Worm (Caenorhabditis elegans) whole organism, late embryonic: ENCODE measurements around the gene nlp-58.

Experiments
- C08G9.2 ChIP-seq: sonication (generic microtip); optimal IDR thresholded peaks from 2 replicates; lab custom pipeline; 2016; ENCODE audit warnings: mild to moderate bottlenecking, missing genetic modification characterization, moderate library complexity, missing compliant biosample characterization
- C38D4.7 ChIP-seq: fragments of 200-800 bp; sonication (Bioruptor generic); optimal IDR thresholded peaks from 2 replicates; lab custom pipeline; 2018; ENCODE audit warnings: mild to moderate bottlenecking, missing genetic modification characterization, moderate library complexity, missing compliant biosample characterization
- F13H6.1 ChIP-seq: sonication (generic microtip); optimal IDR thresholded peaks from 2 replicates; lab custom pipeline; 2016; ENCODE audit warnings: missing genetic modification characterization, missing compliant biosample characterization
- T23F11.4 ChIP-seq: fragments of 200-800 bp; sonication (Bioruptor generic); optimal IDR thresholded peaks from 2 replicates; lab custom pipeline; 2018; ENCODE audit warnings: mild to moderate bottlenecking, missing genetic modification characterization, missing compliant biosample characterization
- Y22D7AL.16 ChIP-seq: sonication (generic microtip); optimal IDR thresholded peaks from 2 replicates; lab custom pipeline; 2016; ENCODE audit warnings: missing genetic modification characterization, missing compliant biosample characterization
- ahr-1 ChIP-seq: sonication (generic microtip); optimal IDR thresholded peaks from 2 replicates; lab custom pipeline; 2016; ENCODE audit warnings: missing genetic modification characterization, missing compliant biosample characterization
- ceh-19 ChIP-seq: fragments of 200-800 bp; sonication (Bioruptor generic); optimal IDR thresholded peaks from 2 replicates; lab custom pipeline; 2018; ENCODE audit warnings: mild to moderate bottlenecking, missing genetic modification characterization, missing compliant biosample characterization
- ceh-22 ChIP-seq: sonication (generic microtip); optimal IDR thresholded peaks from 2 replicates; lab custom pipeline; 2017; ENCODE audit warnings: missing biosample characterization, missing genetic modification characterization
- ceh-24 ChIP-seq: sonication (generic microtip); optimal IDR thresholded peaks from 2 replicates; lab custom pipeline; 2016; ENCODE audit warnings: mild to moderate bottlenecking, missing genetic modification characterization, missing compliant biosample characterization
- ceh-30 ChIP-seq: fragments of 150-350 bp; optimal IDR thresholded peaks from 2 replicates; lab custom pipeline; 2014; ENCODE audit warnings: missing biosample characterization, missing genetic modification characterization
- ceh-31 ChIP-seq: sonication (generic microtip); optimal IDR thresholded peaks from 2 replicates; lab custom pipeline; 2016; ENCODE audit warnings: missing genetic modification characterization, missing compliant biosample characterization
- ceh-34 ChIP-seq: sonication (generic microtip); optimal IDR thresholded peaks from 2 replicates; lab custom pipeline; 2016; ENCODE audit warnings: mild to moderate bottlenecking, missing genetic modification characterization, missing compliant biosample characterization
- ceh-45 ChIP-seq: fragments of 200-800 bp; sonication (Bioruptor generic); IDR thresholded peaks from 2 replicates; pipeline ENCODE4 v1.3.6; 2022; ENCODE audit warnings: missing genetic modification reagents, missing genetic modification characterization, missing compliant biosample characterization
- ceh-48 ChIP-seq: sonication (generic microtip); optimal IDR thresholded peaks from 2 replicates; lab custom pipeline; 2016; ENCODE audit warnings: missing genetic modification characterization, inconsistent platforms, missing compliant biosample characterization
- ceh-9 ChIP-seq: sonication (generic microtip); optimal IDR thresholded peaks from 2 replicates; lab custom pipeline; 2016; ENCODE audit warnings: mild to moderate bottlenecking, missing genetic modification characterization, inconsistent platforms, missing compliant biosample characterization
- che-1 ChIP-seq: sonication (generic microtip); optimal IDR thresholded peaks from 2 replicates; lab custom pipeline; 2016; ENCODE audit warnings: mild to moderate bottlenecking, missing genetic modification characterization, missing compliant biosample characterization
- dmd-4 ChIP-seq: sonication (generic microtip); optimal IDR thresholded peaks from 2 replicates; lab custom pipeline; 2016; ENCODE audit warnings: borderline replicate concordance, missing genetic modification characterization, missing compliant biosample characterization
- elt-2 ChIP-seq: sonication (generic microtip); optimal IDR thresholded peaks from 2 replicates; lab custom pipeline; 2016; ENCODE audit warnings: missing genetic modification reagents, missing genetic modification characterization, missing compliant biosample characterization
- fkh-6 ChIP-seq: sonication (generic microtip); optimal IDR thresholded peaks from 2 replicates; lab custom pipeline; 2016; ENCODE audit warnings: missing genetic modification characterization, missing compliant biosample characterization
- gmeb-2 ChIP-seq: sonication (generic microtip); optimal IDR thresholded peaks from 2 replicates; lab custom pipeline; 2016; ENCODE audit warnings: missing genetic modification characterization, inconsistent platforms, missing compliant biosample characterization
- hlh-13 ChIP-seq: fragments of 200-800 bp; sonication (Bioruptor generic); optimal IDR thresholded peaks from 2 replicates; lab custom pipeline; 2018; ENCODE audit warnings: mild to moderate bottlenecking, missing genetic modification characterization, missing compliant biosample characterization
- hlh-15 ChIP-seq: sonication (generic microtip); optimal IDR thresholded peaks from 2 replicates; lab custom pipeline; 2016; ENCODE audit warnings: missing genetic modification characterization, missing compliant biosample characterization
- lim-6 ChIP-seq: sonication (generic microtip); optimal IDR thresholded peaks from 2 replicates; lab custom pipeline; 2016; ENCODE audit warnings: missing genetic modification characterization, missing compliant biosample characterization
- lin-11 ChIP-seq: fragments of 200-800 bp; sonication (Bioruptor generic); optimal IDR thresholded peaks from 2 replicates; lab custom pipeline; 2018; ENCODE audit warnings: mild to moderate bottlenecking, missing genetic modification characterization, missing compliant biosample characterization
- madf-2 ChIP-seq: sonication (generic microtip); optimal IDR thresholded peaks from 2 replicates; lab custom pipeline; 2017; ENCODE audit warnings: missing genetic modification characterization, missing compliant biosample characterization
- mec-3 ChIP-seq: sonication (generic microtip); optimal IDR thresholded peaks from 2 replicates; lab custom pipeline; 2016; ENCODE audit warnings: borderline replicate concordance, missing genetic modification characterization, missing compliant biosample characterization
- nfya-1 ChIP-seq: sonication (generic microtip); optimal IDR thresholded peaks from 2 replicates; lab custom pipeline; 2017; ENCODE audit warnings: missing genetic modification characterization, mild to moderate bottlenecking, missing compliant biosample characterization, antibody characterized with exemption, moderate library complexity
- nhr-11 ChIP-seq: fragments of 150-350 bp; optimal IDR thresholded peaks from 2 replicates; lab custom pipeline; 2014; ENCODE audit warnings: missing biosample characterization, missing genetic modification characterization
- nhr-232 ChIP-seq: sonication (generic microtip); optimal IDR thresholded peaks from 2 replicates; lab custom pipeline; 2016; ENCODE audit warnings: missing genetic modification characterization, missing compliant biosample characterization
- odd-2 ChIP-seq: sonication (generic microtip); optimal IDR thresholded peaks from 2 replicates; lab custom pipeline; 2017; ENCODE audit warnings: antibody characterized with exemption, mild to moderate bottlenecking, missing genetic modification characterization, missing compliant biosample characterization
- pax-1 ChIP-seq: fragments of 150-350 bp; optimal IDR thresholded peaks from 2 replicates; lab custom pipeline; 2014; ENCODE audit warnings: missing biosample characterization, missing genetic modification characterization
- pha-2 ChIP-seq: sonication (generic microtip); optimal IDR thresholded peaks from 2 replicates; lab custom pipeline; 2017; ENCODE audit warnings: mild to moderate bottlenecking, missing genetic modification characterization, missing compliant biosample characterization
- pqm-1 ChIP-seq: sonication (generic microtip); optimal IDR thresholded peaks from 2 replicates; lab custom pipeline; 2016; ENCODE audit warnings: missing genetic modification characterization, missing compliant biosample characterization
- pros-1 ChIP-seq: fragments of 150-350 bp; optimal IDR thresholded peaks from 2 replicates; lab custom pipeline; 2014; ENCODE audit warnings: missing biosample characterization, missing genetic modification reagents, missing genetic modification characterization
- ref-2 ChIP-seq: sonication (generic microtip); optimal IDR thresholded peaks from 2 replicates; lab custom pipeline; 2016; ENCODE audit warnings: missing genetic modification characterization, missing compliant biosample characterization
- sox-2 ChIP-seq: fragments of 200-800 bp; sonication (Bioruptor generic); IDR thresholded peaks from 2 replicates; pipeline ENCODE4 v1.3.6; 2022; ENCODE audit warnings: missing genetic modification reagents, missing genetic modification characterization, missing compliant biosample characterization
- syd-9 ChIP-seq: sonication (generic microtip); optimal IDR thresholded peaks from 2 replicates; lab custom pipeline; 2016; ENCODE audit warnings: mild to moderate bottlenecking, missing genetic modification characterization, moderate library complexity, missing compliant biosample characterization
- tbx-2 ChIP-seq: sonication (generic microtip); optimal IDR thresholded peaks from 2 replicates; lab custom pipeline; 2016; ENCODE audit warnings: missing genetic modification characterization, missing compliant biosample characterization
- tbx-7 ChIP-seq: sonication (generic microtip); optimal IDR thresholded peaks from 2 replicates; lab custom pipeline; 2016; ENCODE audit warnings: missing genotype, missing genetic modification characterization, missing compliant biosample characterization
- ttx-3 ChIP-seq: sonication (generic microtip); optimal IDR thresholded peaks from 2 replicates; lab custom pipeline; 2016; ENCODE audit warnings: missing genetic modification reagents, missing genetic modification characterization, missing compliant biosample characterization
- unc-3 ChIP-seq, 2 experiments: fragments of 200-800 bp in 1 of 2; sonication (Bioruptor generic) in 1 of 2; sonication (generic microtip) in 1 of 2; conservative IDR thresholded peaks in 1 of 2; optimal IDR thresholded peaks in 1 of 2; 2 replicates each; pipeline versions ENCODE4 v1.3.6 to Lab custom; 2016 to 2022; ENCODE audit warnings: missing compliant biosample characterization in 2 of 2, missing genetic modification characterization in 2 of 2, missing genetic modification reagents in 1 of 2
- unc-86 ChIP-seq: sonication (generic microtip); optimal IDR thresholded peaks from 2 replicates; lab custom pipeline; 2016; ENCODE audit warnings: missing genetic modification characterization, missing compliant biosample characterization
- zip-5 ChIP-seq: sonication (generic microtip); optimal IDR thresholded peaks from 2 replicates; lab custom pipeline; 2016; ENCODE audit warnings: missing genetic modification characterization, missing compliant biosample characterization
- ztf-16 ChIP-seq: sonication (generic microtip); optimal IDR thresholded peaks from 2 replicates; lab custom pipeline; 2017; ENCODE audit warnings: missing genetic modification characterization, missing compliant biosample characterization

Gene nlp-58

ce11 chrV:9970119-9970518 lies 21.4 kb upstream of the nlp-58 start (continued):
- TF ChIP-seq ceh-31 (tag; lab: Kevin White, UChicago) (peak; percentile 82), pax-1 (tag; lab: Kevin White, UChicago) (no peak), C08G9.2 (peak; percentile 88), unc-86 (tag; lab: Kevin White, UChicago) (peak; percentile 95), sox-2 (GFP tag; lab: Robert Waterston, UW) (peak; percentile 89), dmd-4 (peak; percentile 95), odd-2 (tag; lab: Kevin White, UChicago) (peak; percentile 43), ceh-9 (tag; lab: Kevin White, UChicago) (peak; percentile 90), Y22D7AL.16 (tag; lab: Kevin White, UChicago) (peak; percentile 87), madf-2 (tag; lab: Kevin White, UChicago) (peak; percentile 87), ceh-24 (peak; percentile 68), ztf-16 (tag; lab: Kevin White, UChicago) (peak; percentile 95), F13H6.1 (tag; lab: Kevin White, UChicago) (peak; percentile 94), C38D4.7 (peak; percentile 91), ttx-3 (tag; lab: Kevin White, UChicago) (peak; percentile 96), che-1 (tag; lab: Kevin White, UChicago) (peak; percentile 91), nhr-232 (tag; lab: Kevin White, UChicago) (peak; percentile 87), hlh-13 (GFP tag; lab: Kevin White, UChicago) (peak; percentile 90), elt-2 (tag; lab: Kevin White, UChicago) (peak; percentile 93), syd-9 (tag; lab: Kevin White, UChicago) (peak; percentile 96), ceh-22 (tag; lab: Kevin White, UChicago) (no peak), ceh-45 (peak; percentile 87), tbx-7 (tag; lab: Kevin White, UChicago) (peak; percentile 54), T23F11.4 (GFP tag; lab: Kevin White, UChicago) (peak; percentile 93), ahr-1 (tag; lab: Kevin White, UChicago) (peak; percentile 63), zip-5 (tag; lab: Kevin White, UChicago) (peak; percentile 74), ceh-30 (tag; lab: Kevin White, UChicago) (peak; percentile 38), nhr-11 (tag; lab: Kevin White, UChicago) (no peak), mec-3 (peak; percentile 69), lim-6 (tag; lab: Kevin White, UChicago) (peak; percentile 77), ceh-48 (tag; lab: Kevin White, UChicago) (peak; percentile 78), ref-2 (tag; lab: Kevin White, UChicago) (peak; percentile 83), lin-11 (tag; lab: Kevin White, UChicago) (peak; percentile 88), ceh-19 (GFP tag; lab: Kevin White, UChicago) (peak; percentile 96), ceh-34 (peak; percentile 95), fkh-6 (tag; lab: Kevin White, UChicago) (peak; percentile 94), tbx-2 (peak; percentile 89), pros-1 (peak; percentile 60), pha-2 (tag; lab: Kevin White, UChicago) (peak; percentile 80), gmeb-2 (peak; percentile 97), nfya-1 (tag; lab: Kevin White, UChicago) (peak; percentile 78), unc-3 (GFP tag; conservative IDR thresholded peaks at IDR 0.05; lab: Robert Waterston, UW) (peak; percentile 82), unc-3 (tag; optimal IDR thresholded peaks at IDR 0.05; lab: Kevin White, UChicago) (peak; percentile 90), hlh-15 (tag; lab: Kevin White, UChicago) (peak; percentile 93), pqm-1 (tag; lab: Kevin White, UChicago) (peak; percentile 90)
